1 fruit fly cellular context compared by ENCODE assay signal in the genomic region with DNA sequence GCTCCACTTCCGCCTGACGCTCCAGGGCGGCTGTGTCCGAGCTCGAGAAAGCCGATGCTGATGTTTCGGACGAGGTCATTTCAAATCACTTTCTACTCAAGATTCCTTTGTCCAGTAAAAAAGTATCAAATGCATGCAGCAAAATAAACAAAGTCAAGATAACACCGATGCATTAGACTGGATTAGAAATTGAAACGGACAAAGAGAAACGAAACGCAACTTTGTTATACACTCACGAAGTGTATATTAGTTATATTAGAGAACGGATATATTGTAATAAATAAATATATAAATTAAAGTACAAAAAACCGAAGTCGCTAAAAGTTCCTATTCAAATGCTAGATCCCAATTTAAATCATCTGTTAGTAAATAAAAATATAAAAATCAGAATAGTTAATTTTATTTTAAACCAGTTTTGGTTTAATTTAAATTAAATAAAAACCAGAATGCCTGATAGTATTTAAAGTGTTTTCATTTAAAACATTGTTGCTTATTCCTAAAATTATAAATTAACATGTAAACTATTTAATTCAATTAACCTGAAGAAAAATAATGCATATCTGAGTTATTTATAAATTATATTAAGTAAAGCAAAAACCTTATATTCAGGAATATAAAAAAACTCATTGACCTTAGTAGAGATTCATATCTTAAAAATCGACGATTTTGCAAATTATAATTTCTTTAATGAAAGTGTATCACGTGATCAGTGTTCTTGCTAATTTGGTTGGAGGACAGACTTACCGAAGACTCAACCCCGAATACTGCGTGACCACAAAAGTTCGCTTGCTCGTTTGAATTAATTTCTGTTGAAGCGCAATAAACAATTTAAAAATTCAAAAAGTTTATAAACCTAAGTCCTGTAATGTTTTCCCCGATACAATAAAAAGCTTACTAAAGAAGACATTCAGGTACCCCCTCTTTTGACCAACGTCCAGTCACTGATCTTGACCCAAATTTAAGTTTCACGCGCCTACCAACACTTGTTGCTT.
TF ChIP-seq lines count a peak whose summit lies in the region.

A gene (minus strand): TSS at position 164 of the 992 bp plus-strand sequence.

TF ChIP-seq in whole organism, embryonic, 481 proteins besides CTCF, POLR2A, EP300 and RAD21 (continued from another document):
- TF ChIP-seq lmd (GFP tag; IDR thresholded peaks at IDR 0.05; lab: Robert Waterston, UW) (peak; percentile 80), CG4820 (GFP tag; optimal IDR thresholded peaks at IDR 0.05; lab: Kevin White, UChicago) (peak; percentile 32), prd (optimal IDR thresholded peaks at IDR 0.05; lab: Kevin White, UChicago) (no peak), prd (GFP tag; IDR thresholded peaks at IDR 0.05; lab: Robert Waterston, UW) (peak; percentile 88), CG13123 (GFP tag; optimal IDR thresholded peaks at IDR 0.05; lab: Kevin White, UChicago) (no peak), unpg (GFP tag; optimal IDR thresholded peaks at IDR 0.05; lab: Kevin White, UChicago) (peak; percentile 82), Xrp1 (GFP tag; IDR thresholded peaks at IDR 0.05; lab: Robert Waterston, UW) (peak; percentile 83), aop (GFP tag; IDR thresholded peaks at IDR 0.05; lab: Robert Waterston, UW) (0 out of 2 replicates have a peak, but pooled peaks have one; percentile 19), unc-4 (GFP tag; IDR thresholded peaks at IDR 0.05; lab: Robert Waterston, UW; ENCODE audit: partially characterized antibody) (no peak), Usf (GFP tag; optimal IDR thresholded peaks at IDR 0.05; lab: Kevin White, UChicago) (peak; percentile 100), ERR (GFP tag; optimal IDR thresholded peaks at IDR 0.05; lab: Kevin White, UChicago) (no peak), pho (GFP tag; optimal IDR thresholded peaks at IDR 0.05; lab: Kevin White, UChicago) (peak; percentile 53), Hr78 (GFP tag; optimal IDR thresholded peaks at IDR 0.05; lab: Kevin White, UChicago) (no peak), Nf-YB (GFP tag; optimal IDR thresholded peaks at IDR 0.05; lab: Kevin White, UChicago) (peak; percentile 67), chm (GFP tag; IDR thresholded peaks at IDR 0.05; lab: Robert Waterston, UW) (peak; percentile 35; the same call in 1 of the 2 replicates), CG16779 (GFP tag; IDR thresholded peaks at IDR 0.05; lab: Robert Waterston, UW) (no peak), az2 (GFP tag; optimal IDR thresholded peaks at IDR 0.05; lab: Kevin White, UChicago) (peak; percentile 47), Atf6 (GFP tag; IDR thresholded peaks at IDR 0.05; lab: Robert Waterston, UW) (peak; percentile 66; the same call in 1 of the 2 replicates), vvl (GFP tag; IDR thresholded peaks at IDR 0.05; lab: Robert Waterston, UW) (peak; percentile 93), CG4282 (GFP tag; optimal IDR thresholded peaks at IDR 0.05; lab: Kevin White, UChicago) (peak; percentile 18), gce (GFP tag; IDR thresholded peaks at IDR 0.05; lab: Robert Waterston, UW) (peak; percentile 60; the same call in 1 of the 3 replicates), CG2116 (GFP tag; optimal IDR thresholded peaks at IDR 0.05; lab: Kevin White, UChicago) (peak; percentile 58), knrl (GFP tag; IDR thresholded peaks at IDR 0.05; lab: Robert Waterston, UW; ENCODE audit: partially characterized antibody) (no peak; the same call in 2 of the 3 replicates), Atf3 (GFP tag; optimal IDR thresholded peaks at IDR 0.05; lab: Kevin White, UChicago) (peak; percentile 6), sim (GFP tag; IDR thresholded peaks at IDR 0.05; lab: Robert Waterston, UW) (peak; percentile 69), CG6854 (GFP tag; optimal IDR thresholded peaks at IDR 0.05; lab: Kevin White, UChicago) (no peak), caup (GFP tag; optimal IDR thresholded peaks at IDR 0.05; lab: Kevin White, UChicago; ENCODE audit: severe bottlenecking) (peak; percentile 32), Pdp1 (GFP tag; optimal IDR thresholded peaks at IDR 0.05; lab: Kevin White, UChicago) (peak; percentile 26 to 39), schlank (tag; optimal IDR thresholded peaks at IDR 0.05; lab: Kevin White, UChicago) (no peak), CHES-1-like (GFP tag; optimal IDR thresholded peaks at IDR 0.05; lab: Kevin White, UChicago) (peak; percentile 27), CG17829 (tag; optimal IDR thresholded peaks at IDR 0.05; lab: Kevin White, UChicago) (peak; percentile 86), Antp (GFP tag; optimal IDR thresholded peaks at IDR 0.05; lab: Kevin White, UChicago) (peak; percentile 35), Neu2 (GFP tag; optimal IDR thresholded peaks at IDR 0.05; lab: Kevin White, UChicago; ENCODE audit: borderline replicate concordance) (no peak), Rfx (GFP tag; IDR thresholded peaks at IDR 0.05; lab: Robert Waterston, UW) (peak; percentile 86), CG10543 (GFP tag; optimal IDR thresholded peaks at IDR 0.05; lab: Kevin White, UChicago) (peak; percentile 42), abd-A (tag; optimal IDR thresholded peaks at IDR 0.05; lab: Kevin White, UChicago) (no peak), Hr3 (GFP tag; optimal IDR thresholded peaks at IDR 0.05; lab: Kevin White, UChicago) (peak; percentile 84), CG1603 (tag; optimal IDR thresholded peaks at IDR 0.05; lab: Kevin White, UChicago) (peak; percentile 100), Chrac-16 (GFP tag; optimal IDR thresholded peaks at IDR 0.05; lab: Kevin White, UChicago) (peak; percentile 40), hth (optimal IDR thresholded peaks at IDR 0.05; lab: Kevin White, UChicago) (no peak), CG18599 (GFP tag; optimal IDR thresholded peaks at IDR 0.05; lab: Kevin White, UChicago) (no peak), CG15514 (GFP tag; optimal IDR thresholded peaks at IDR 0.05; lab: Kevin White, UChicago) (peak; percentile 66), Dp (GFP tag; optimal IDR thresholded peaks at IDR 0.05; lab: Kevin White, UChicago) (peak; percentile 76), disco-r (GFP tag; optimal IDR thresholded peaks at IDR 0.05; lab: Kevin White, UChicago) (no peak), CG8359 (GFP tag; optimal IDR thresholded peaks at IDR 0.05; lab: Kevin White, UChicago; ENCODE audit: borderline replicate concordance) (no peak), CG18619 (GFP tag; optimal IDR thresholded peaks at IDR 0.05; lab: Kevin White, UChicago) (peak; percentile 56), CG9437 (GFP tag; optimal IDR thresholded peaks at IDR 0.05; lab: Kevin White, UChicago) (peak; percentile 81), Nf-YC (tag; optimal IDR thresholded peaks at IDR 0.05; lab: Kevin White, UChicago) (peak; percentile 78), CG11504 (tag; optimal IDR thresholded peaks at IDR 0.05; lab: Kevin White, UChicago) (peak; percentile 87), gro (GFP tag; optimal IDR thresholded peaks at IDR 0.05; lab: Kevin White, UChicago) (peak; percentile 12), ttk (GFP tag; IDR thresholded peaks at IDR 0.05; lab: Robert Waterston, UW) (peak; percentile 83), Asciz (GFP tag; optimal IDR thresholded peaks at IDR 0.05; lab: Kevin White, UChicago) (peak; percentile 38), esg (GFP tag; conservative IDR thresholded peaks at IDR 0.05; lab: Robert Waterston, UW) (peak; percentile 61), Elba2 (GFP tag; optimal IDR thresholded peaks at IDR 0.05; lab: Kevin White, UChicago) (no peak), CG3726 (GFP tag; IDR thresholded peaks at IDR 0.05; lab: Robert Waterston, UW) (no peak; the same call in 2 of the 3 replicates), ftz-f1 (GFP tag; optimal IDR thresholded peaks at IDR 0.05; lab: Kevin White, UChicago) (peak; percentile 92), CG6689 (GFP tag; IDR thresholded peaks at IDR 0.05; lab: Robert Waterston, UW) (peak; percentile 75), Hand (GFP tag; optimal IDR thresholded peaks at IDR 0.05; lab: Kevin White, UChicago) (no peak), repo (GFP tag; optimal IDR thresholded peaks at IDR 0.05; lab: Kevin White, UChicago) (peak; percentile 11), CG14014 (GFP tag; IDR thresholded peaks at IDR 0.05; lab: Robert Waterston, UW) (peak; percentile 71), sob (GFP tag; IDR thresholded peaks at IDR 0.05; lab: Robert Waterston, UW) (peak; percentile 79), CG2889 (GFP tag; IDR thresholded peaks at IDR 0.05; lab: Robert Waterston, UW) (peak; percentile 65; the same call in 2 of the 3 replicates)
